Worm (Caenorhabditis elegans) whole organism, mixed stage, embryonic: ENCODE measurements around the gene fbxa-32.

Experiments
- M03D4.4 ChIP-seq: sonication (generic microtip); optimal IDR thresholded peaks from 2 replicates; lab custom pipeline; 2017; ENCODE audit warnings: mild to moderate bottlenecking, missing genetic modification characterization, missing compliant biosample characterization
- bed-3 ChIP-seq: fragments of 200-800 bp; sonication (Bioruptor generic); optimal IDR thresholded peaks from 3 replicates; lab custom pipeline; 2018; ENCODE audit warnings: mild to moderate bottlenecking, missing genetic modification characterization, moderate library complexity, missing compliant biosample characterization
- blmp-1 ChIP-seq: fragments of 150-350 bp; optimal IDR thresholded peaks from 2 replicates; lab custom pipeline; 2014; ENCODE audit warnings: missing biosample characterization, missing genetic modification characterization
- ceh-39 ChIP-seq: fragments of 150-350 bp; optimal IDR thresholded peaks from 2 replicates; lab custom pipeline; 2014; ENCODE audit warnings: missing biosample characterization, missing genetic modification characterization
- ceh-43 ChIP-seq: fragments of 200-800 bp; sonication (Bioruptor generic); optimal IDR thresholded peaks from 2 replicates; lab custom pipeline; 2018; ENCODE audit warnings: mild to moderate bottlenecking, missing genetic modification characterization, moderate library complexity, missing compliant biosample characterization
- ceh-83 ChIP-seq: fragments of 200-800 bp; sonication (Bioruptor generic); optimal IDR thresholded peaks from 2 replicates; lab custom pipeline; 2018; ENCODE audit warnings: mild to moderate bottlenecking, missing genetic modification characterization, missing compliant biosample characterization
- ces-1 ChIP-seq: fragments of 150-350 bp; optimal IDR thresholded peaks from 2 replicates; lab custom pipeline; 2014; ENCODE audit warnings: missing biosample characterization, missing genetic modification reagents, missing genetic modification characterization
- cnd-1 ChIP-seq: fragments of 200-800 bp; sonication (Bioruptor generic); optimal IDR thresholded peaks from 2 replicates; lab custom pipeline; 2018; ENCODE audit warnings: mild to moderate bottlenecking, missing genetic modification characterization, missing compliant biosample characterization
- drap-1 ChIP-seq: fragments of 200-800 bp; sonication (Bioruptor generic); optimal IDR thresholded peaks from 3 replicates; lab custom pipeline; 2018; ENCODE audit warnings: mild to moderate bottlenecking, missing genetic modification characterization, missing compliant biosample characterization
- elt-1 ChIP-seq: sonication (generic microtip); optimal IDR thresholded peaks from 2 replicates; lab custom pipeline; 2017; ENCODE audit warnings: missing genetic modification characterization, mild to moderate bottlenecking, missing compliant biosample characterization, antibody characterized with exemption, moderate library complexity, borderline replicate concordance; ENCODE audit not compliant: insufficient read depth
- flh-1 ChIP-seq: fragments of 200-800 bp; sonication (Bioruptor generic); optimal IDR thresholded peaks from 2 replicates; lab custom pipeline; 2018; ENCODE audit warnings: mild to moderate bottlenecking, missing genetic modification characterization, moderate library complexity, missing compliant biosample characterization
- ham-2 ChIP-seq: fragments of 200-800 bp; sonication (Bioruptor generic); optimal IDR thresholded peaks from 2 replicates; lab custom pipeline; 2018; ENCODE audit warnings: mild to moderate bottlenecking, missing genetic modification characterization, missing compliant biosample characterization
- hlh-1 ChIP-seq: fragments of 150-350 bp; optimal IDR thresholded peaks from 2 replicates; lab custom pipeline; 2014; ENCODE audit warnings: missing biosample characterization, missing genetic modification reagents, missing genetic modification characterization
- lin-13 ChIP-seq: fragments of 150-350 bp; optimal IDR thresholded peaks from 2 replicates; lab custom pipeline; 2014; ENCODE audit warnings: missing biosample characterization, missing genetic modification characterization
- lin-32 ChIP-seq: fragments of 200-800 bp; sonication (Bioruptor generic); optimal IDR thresholded peaks from 2 replicates; lab custom pipeline; 2018; ENCODE audit warnings: mild to moderate bottlenecking, missing genetic modification characterization, missing compliant biosample characterization
- lsy-2 ChIP-seq: fragments of 150-350 bp; optimal IDR thresholded peaks from 2 replicates; lab custom pipeline; 2014; ENCODE audit warnings: missing biosample characterization, missing genetic modification characterization
- mab-5 ChIP-seq: fragments of 150-350 bp; optimal IDR thresholded peaks from 2 replicates; lab custom pipeline; 2014; ENCODE audit warnings: missing biosample characterization, missing genetic modification characterization
- mep-1 ChIP-seq: fragments of 150-350 bp; optimal IDR thresholded peaks from 2 replicates; lab custom pipeline; 2017; ENCODE audit warnings: missing biosample characterization, missing genetic modification reagents, missing genetic modification characterization, inconsistent platforms
- mls-2 ChIP-seq: sonication (generic microtip); optimal IDR thresholded peaks from 2 replicates; lab custom pipeline; 2016; ENCODE audit warnings: mild to moderate bottlenecking, missing genetic modification characterization, moderate library complexity, missing compliant biosample characterization
- nhr-12 ChIP-seq: fragments of 150-350 bp; optimal IDR thresholded peaks from 2 replicates; lab custom pipeline; 2014; ENCODE audit warnings: missing biosample characterization, missing genetic modification characterization
- nhr-2 ChIP-seq: fragments of 150-350 bp; optimal IDR thresholded peaks from 2 replicates; lab custom pipeline; 2014; ENCODE audit warnings: missing biosample characterization, missing genetic modification characterization
- nhr-237 ChIP-seq: fragments of 150-350 bp; optimal IDR thresholded peaks from 2 replicates; lab custom pipeline; 2014; ENCODE audit warnings: missing biosample characterization, missing genetic modification characterization
- nhr-28 ChIP-seq: fragments of 150-350 bp; optimal IDR thresholded peaks from 2 replicates; lab custom pipeline; 2014; ENCODE audit warnings: missing biosample characterization, missing genetic modification characterization
- nhr-76 ChIP-seq: sonication (generic microtip); optimal IDR thresholded peaks from 2 replicates; lab custom pipeline; 2017; ENCODE audit warnings: missing biosample characterization, missing genetic modification characterization
- sem-2 ChIP-seq: fragments of 200-800 bp; sonication (Bioruptor generic); optimal IDR thresholded peaks from 2 replicates; lab custom pipeline; 2018; ENCODE audit warnings: mild to moderate bottlenecking, missing genetic modification characterization, missing compliant biosample characterization
- snpc-4 ChIP-seq: fragments of 150-350 bp; optimal IDR thresholded peaks from 2 replicates; lab custom pipeline; 2014; ENCODE audit warnings: missing biosample characterization, missing genetic modification characterization
- sptf-1 ChIP-seq: sonication (generic microtip); optimal IDR thresholded peaks from 2 replicates; lab custom pipeline; 2017; ENCODE audit warnings: mild to moderate bottlenecking, missing genetic modification characterization, moderate library complexity, missing compliant biosample characterization
- unc-120 ChIP-seq: sonication (generic microtip); optimal IDR thresholded peaks from 2 replicates; lab custom pipeline; 2017; ENCODE audit warnings: missing genetic modification characterization, missing compliant biosample characterization; ENCODE audit not compliant: poor library complexity, severe bottlenecking
- unc-39 ChIP-seq: fragments of 150-350 bp; optimal IDR thresholded peaks from 2 replicates; lab custom pipeline; 2014; ENCODE audit warnings: missing biosample characterization, missing genetic modification characterization
- unc-62 ChIP-seq: fragments of 150-350 bp; optimal IDR thresholded peaks from 2 replicates; lab custom pipeline; 2014; ENCODE audit warnings: missing biosample characterization, missing genetic modification reagents, missing genetic modification characterization
- zip-8 ChIP-seq: fragments of 150-350 bp; optimal IDR thresholded peaks from 2 replicates; lab custom pipeline; 2014; ENCODE audit warnings: missing biosample characterization, missing genetic modification characterization
- ztf-11 ChIP-seq: fragments of 150-350 bp; optimal IDR thresholded peaks from 2 replicates; lab custom pipeline; 2014; ENCODE audit warnings: missing biosample characterization, missing genetic modification characterization

Gene fbxa-32

ce11 chrIII:1249111-1249583 is 19.9 kb downstream of the fbxa-32 start, which contains the start of the genes fbxa-76 and fbxa-77:
Gene fbxa-76 (minus strand): TSS chrIII:1249161.
Gene fbxa-77 (plus strand): TSS chrIII:1249475.
- TF ChIP-seq M03D4.4 (tag; lab: Kevin White, UChicago) (no peak), lin-32 (GFP tag; lab: Kevin White, UChicago) (no peak), elt-1 (tag; lab: Kevin White, UChicago) (no peak), ztf-11 (no peak), nhr-237 (tag; lab: Kevin White, UChicago) (no peak), cnd-1 (tag; lab: Kevin White, UChicago) (no peak), bed-3 (GFP tag; lab: Kevin White, UChicago) (no peak), unc-62 (GFP tag; lab: Kevin White, UChicago) (no peak), sptf-1 (tag; lab: Kevin White, UChicago) (no peak), hlh-1 (no peak), sem-2 (GFP tag; lab: Kevin White, UChicago) (no peak), blmp-1 (tag; lab: Kevin White, UChicago) (no peak), nhr-2 (no peak), lsy-2 (tag; lab: Kevin White, UChicago) (no peak), ham-2 (GFP tag; lab: Kevin White, UChicago) (no peak), lin-13 (tag; lab: Kevin White, UChicago) (no peak), ceh-83 (GFP tag; lab: Kevin White, UChicago) (no peak), mab-5 (tag; lab: Kevin White, UChicago) (no peak), zip-8 (tag; lab: Kevin White, UChicago) (no peak)

ce11 chrIII:1248335-1248734 is 20.7 kb downstream of the fbxa-32 start:
- TF ChIP-seq drap-1: no peak
- no peak for TF ChIP-seq sem-2 (GFP tag; lab: Kevin White, UChicago)
- TF ChIP-seq ceh-39 (tag; lab: Kevin White, UChicago): no peak
- no peak for TF ChIP-seq flh-1
- no peak for TF ChIP-seq ham-2 (GFP tag; lab: Kevin White, UChicago)
- TF ChIP-seq ceh-83 (GFP tag; lab: Kevin White, UChicago): no peak
- TF ChIP-seq nhr-76 (tag; lab: Kevin White, UChicago): no peak
- TF ChIP-seq mep-1 (tag; lab: Kevin White, UChicago): no peak
- no peak for TF ChIP-seq nhr-12
- no peak for TF ChIP-seq M03D4.4 (tag; lab: Kevin White, UChicago)
- TF ChIP-seq elt-1 (tag; lab: Kevin White, UChicago): no peak
- TF ChIP-seq lsy-2 (tag; lab: Kevin White, UChicago): no peak
- no peak for TF ChIP-seq snpc-4 (tag; lab: Kevin White, UChicago)
- TF ChIP-seq lin-13 (tag; lab: Kevin White, UChicago): no peak
- TF ChIP-seq mls-2: no peak
- no peak for TF ChIP-seq cnd-1 (tag; lab: Kevin White, UChicago)
- no peak for TF ChIP-seq ceh-43
- no peak for TF ChIP-seq nhr-28 (tag; lab: Kevin White, UChicago)
- no peak for TF ChIP-seq nhr-237 (tag; lab: Kevin White, UChicago)

DNA sequence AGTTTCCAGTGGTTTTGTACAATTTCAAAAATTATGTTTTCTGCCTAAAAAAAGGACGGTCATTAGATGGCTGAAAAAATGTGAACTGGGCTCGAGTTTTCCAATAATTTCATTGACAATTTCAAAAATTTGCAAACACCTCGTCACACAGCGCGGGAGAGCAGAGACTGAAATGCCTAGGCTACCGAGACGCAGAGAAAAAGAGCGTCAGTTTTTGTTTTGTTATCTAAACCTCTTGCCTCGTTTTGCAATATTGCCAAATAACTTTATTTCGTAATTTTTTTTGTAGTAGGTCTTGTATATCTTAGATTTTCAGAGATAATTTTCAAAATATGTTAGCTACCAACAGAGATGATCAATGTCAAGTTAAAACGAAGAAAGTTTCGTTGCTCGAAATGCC is 25.9 kb downstream of the fbxa-32 start, which contains the start of gene fbxa-63:
Gene fbxa-63 (plus strand): TSS at position 310 of the 400 bp plus-strand sequence.
- TF ChIP-seq sem-2 (GFP tag; lab: Kevin White, UChicago): no peak
- TF ChIP-seq ces-1 (GFP tag; lab: Kevin White, UChicago): peak; percentile 11

DNA sequence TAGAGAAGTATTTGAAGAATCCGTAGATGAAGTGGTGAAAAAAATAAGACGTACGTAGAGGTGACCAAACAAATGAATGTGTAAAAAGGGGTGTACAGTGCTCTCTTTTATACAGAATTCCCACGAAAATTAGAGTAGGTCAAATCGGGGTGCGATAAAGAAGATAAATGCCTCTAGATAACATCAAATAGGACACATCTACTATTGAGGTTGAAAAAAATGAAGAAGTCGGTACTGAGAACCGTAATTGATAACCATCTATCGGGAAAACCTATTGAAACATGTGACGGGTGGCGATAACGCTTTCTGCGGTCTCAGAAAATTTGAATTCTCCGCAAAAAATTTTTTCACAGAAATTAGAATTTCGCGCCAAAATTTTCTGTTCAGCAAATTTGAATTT is 30.4 kb downstream of the fbxa-32 start, which contains the start of gene fbxa-61:
Gene fbxa-61 (plus strand): TSS at position 345 of the 400 bp plus-strand sequence.
- TF ChIP-seq ceh-83 (GFP tag; lab: Kevin White, UChicago) (no peak), elt-1 (tag; lab: Kevin White, UChicago) (peak; percentile 55)

- no peak for TF ChIP-seq ceh-39 (tag; lab: Kevin White, UChicago)
- no peak for TF ChIP-seq unc-39 (tag; lab: Kevin White, UChicago)
- TF ChIP-seq mls-2: no peak
- TF ChIP-seq mab-5 (tag; lab: Kevin White, UChicago): no peak
- no peak for TF ChIP-seq M03D4.4 (tag; lab: Kevin White, UChicago)
- no peak for TF ChIP-seq nhr-237 (tag; lab: Kevin White, UChicago)
- no peak for TF ChIP-seq zip-8 (tag; lab: Kevin White, UChicago)
- no peak for TF ChIP-seq unc-120 (tag; lab: Kevin White, UChicago)
- no peak for TF ChIP-seq nhr-76 (tag; lab: Kevin White, UChicago)
- no peak for TF ChIP-seq nhr-28 (tag; lab: Kevin White, UChicago)
- no peak for TF ChIP-seq hlh-1
- no peak for TF ChIP-seq mep-1 (tag; lab: Kevin White, UChicago)
Measured at ce11 chrIII:1231186-1231585, 37.9 kb downstream of the fbxa-32 start.
